Worm (Caenorhabditis elegans) whole organism, L3 larva: ENCODE results near the gene sulp-3.

Source experiments
- R02D3.7 ChIP-seq: fragments of 150-350 bp; optimal IDR thresholded peaks from 2 replicates; lab custom pipeline; 2014; ENCODE audit warnings: missing biosample characterization, missing genetic modification characterization
- ZK546.5 ChIP-seq: sonication (generic microtip); optimal IDR thresholded peaks from 2 replicates; lab custom pipeline; 2017; ENCODE audit warnings: missing biosample characterization, missing genetic modification characterization
- nhr-25 ChIP-seq: sonication (generic microtip); optimal IDR thresholded peaks from 2 replicates; lab custom pipeline; 2017; ENCODE audit warnings: missing biosample characterization, missing genetic modification characterization
- nhr-76 ChIP-seq: fragments of 150-350 bp; sonication (generic microtip); optimal IDR thresholded peaks from 5 replicates; lab custom pipeline; 2014; ENCODE audit warnings: missing biosample characterization, missing genetic modification characterization
- ztf-11 ChIP-seq: fragments of 150-350 bp; optimal IDR thresholded peaks from 2 replicates; lab custom pipeline; 2014; ENCODE audit warnings: missing biosample characterization, missing genetic modification characterization

ce11 chrX:8408267-8408666 lies at the start of gene sulp-3:
- TF ChIP-seq ztf-11 (tag; lab: Kevin White, UChicago), result no peak
- TF ChIP-seq nhr-25 (tag; lab: Kevin White, UChicago), result no peak
- TF ChIP-seq R02D3.7 (tag; lab: Kevin White, UChicago), result no peak
- TF ChIP-seq nhr-76 (tag; lab: Kevin White, UChicago), result no peak
- no peak for TF ChIP-seq ZK546.5 (tag; lab: Kevin White, UChicago)
